Worm (Caenorhabditis elegans): ENCODE results near the gene rad-23.

DNA sequence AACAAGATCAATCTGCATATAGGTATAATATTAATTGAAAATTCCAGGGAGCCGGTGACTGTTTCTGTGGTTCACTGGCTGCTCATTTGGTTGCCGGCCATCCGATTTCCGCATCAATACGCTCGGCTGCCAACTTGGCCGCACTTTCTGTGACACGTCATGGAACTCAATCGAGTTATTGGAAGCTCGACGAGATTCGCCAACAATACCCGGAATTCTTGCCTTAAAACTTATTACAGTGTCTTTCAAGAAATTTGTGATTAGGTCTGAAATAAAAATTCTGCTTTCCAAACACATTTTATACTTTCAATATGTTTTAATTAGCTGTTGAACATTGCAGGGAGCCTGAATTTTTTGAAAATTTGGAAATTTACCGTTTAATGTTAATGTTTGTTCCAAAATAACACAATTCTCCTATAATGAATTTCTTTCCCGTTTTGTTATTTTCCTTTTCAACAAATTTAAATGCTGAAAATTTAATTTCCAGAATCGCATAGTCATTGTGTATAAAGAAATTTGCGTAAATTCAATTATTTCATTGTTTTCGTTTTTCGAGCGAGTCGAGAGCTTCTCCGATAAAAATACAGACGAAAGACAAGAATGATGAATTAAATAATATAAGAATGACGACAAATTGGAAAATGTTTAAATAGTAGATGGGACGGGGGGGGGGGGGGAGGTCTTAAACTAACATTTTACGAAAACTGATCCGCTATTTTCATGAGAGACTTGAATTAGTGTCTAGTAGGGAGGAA is 38.2 kb downstream of the rad-23 start:
- TF ChIP-seq unc-62 (GFP tag; optimal IDR thresholded peaks at IDR 0.05 in 1 of 2) (peak in 1 of 2 experiments; percentile 47), unc-62 (tag; optimal IDR thresholded peaks at IDR 0.05) (no peak), lin-39 (tag; optimal IDR thresholded peaks at IDR 0.05) (no peak), Y5F2A.4 (GFP tag; optimal IDR thresholded peaks at IDR 0.05) (no peak)

Data from whole organism, L4 larva.